Worm (Caenorhabditis elegans) whole organism, L3 larva: ENCODE results near the gene W06G6.17.

Experiments used
- ama-1 ChIP-seq: fragments of 150-350 bp; optimal IDR thresholded peaks from 2 replicates; lab custom pipeline; 2018
- elt-3 ChIP-seq, 3 experiments: fragments of 150-350 bp in 1 of 3; sonication (generic microtip) in 2 of 3; optimal IDR thresholded peaks; 2 replicates in 2 of 3; 4 replicates in 1 of 3; lab custom pipeline; 2014 to 2017; ENCODE audit warnings: missing biosample characterization in 3 of 3, missing genetic modification characterization in 3 of 3
- skn-1 ChIP-seq: fragments of 150-350 bp; optimal IDR thresholded peaks from 2 replicates; lab custom pipeline; 2014; ENCODE audit warnings: missing biosample characterization, missing genetic modification characterization

DNA sequence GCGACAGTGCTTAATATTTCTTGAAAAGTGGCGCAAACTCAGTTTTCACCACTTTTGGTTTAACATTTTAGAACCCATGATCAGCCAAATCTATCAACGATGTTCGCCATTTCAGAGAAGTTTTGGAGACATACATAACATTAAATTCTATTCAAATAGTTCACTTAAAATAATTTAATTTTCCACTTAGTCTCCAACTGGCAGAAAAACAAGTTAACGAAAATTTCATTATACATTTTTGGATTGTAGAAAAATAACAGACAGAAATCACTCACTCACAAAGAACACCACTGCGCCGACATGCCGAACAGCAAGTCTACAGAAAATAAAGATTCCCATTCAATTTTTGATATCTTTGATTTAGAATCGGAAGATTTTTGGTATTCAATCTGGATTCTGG lies 34.9 kb upstream of the W06G6.17 start, which contains the start of gene srw-44:
- no peak for TF ChIP-seq elt-3 (tag; optimal IDR thresholded peaks at IDR 0.05; lab: Kevin White, UChicago)
- no peak for TF ChIP-seq skn-1 (tag; lab: Kevin White, UChicago)
- TF ChIP-seq ama-1 (lab: Kevin White, UChicago): no peak
